Fruit fly (Drosophila melanogaster) whole organism, pupa: ENCODE measurements around the gene CG4666.

Experiments
- CG10348 ChIP-seq: fragments of 200-800 bp; sonication (Bioruptor generic); IDR thresholded peaks from 2 replicates; pipeline ENCODE4 v1.3.6; 2022; ENCODE audit warnings: missing biosample characterization, missing genetic modification characterization
- CG14655 ChIP-seq: fragments of 200-800 bp; sonication (Bioruptor generic); optimal IDR thresholded peaks from 3 replicates; lab custom pipeline; 2017; ENCODE audit warnings: mild to moderate bottlenecking, missing biosample characterization, missing genetic modification reagents, missing genetic modification characterization
- CG4496 ChIP-seq: fragments of 200-800 bp; sonication (Bioruptor generic); IDR thresholded peaks from 3 replicates; pipeline ENCODE4 v1.3.6; 2022; ENCODE audit warnings: missing biosample characterization, missing genetic modification characterization
- CG8159 ChIP-seq: fragments of 200-800 bp; sonication (Bioruptor generic); optimal IDR thresholded peaks from 3 replicates; lab custom pipeline; 2018; ENCODE audit warnings: missing biosample characterization, mild to moderate bottlenecking, missing genetic modification characterization, moderate library complexity
- CG9948 ChIP-seq: fragments of 200-800 bp; sonication (Bioruptor generic); optimal IDR thresholded peaks from 2 replicates; lab custom pipeline; 2018; ENCODE audit warnings: missing biosample characterization, mild to moderate bottlenecking, missing genetic modification characterization, moderate library complexity
- EcR ChIP-seq: fragments of 200-800 bp; sonication (Bioruptor generic); optimal IDR thresholded peaks from 3 replicates; lab custom pipeline; 2019; ENCODE audit warnings: missing biosample characterization, missing genetic modification characterization, mild to moderate bottlenecking, moderate library complexity, missing genetic modification reagents
- Ets98B ChIP-seq: fragments of 200-800 bp; sonication (Bioruptor generic); IDR thresholded peaks from 2 replicates; pipeline ENCODE4 v1.3.6; 2022; ENCODE audit warnings: missing biosample characterization, missing genetic modification characterization
- Pif1A ChIP-seq: fragments of 200-800 bp; sonication (Bioruptor generic); optimal IDR thresholded peaks from 3 replicates; lab custom pipeline; 2016; ENCODE audit warnings: missing biosample characterization, missing genetic modification characterization
- Pif1B ChIP-seq: fragments of 200-800 bp; sonication (Bioruptor generic); optimal IDR thresholded peaks from 3 replicates; lab custom pipeline; 2016; ENCODE audit warnings: missing biosample characterization, missing genetic modification characterization
- fd96Ca ChIP-seq: fragments of 200-800 bp; sonication (Bioruptor generic); IDR thresholded peaks from 3 replicates; pipeline ENCODE4 v1.3.6; 2022; ENCODE audit warnings: missing biosample characterization, missing genetic modification characterization

dm6 chrX:6094078-6094477 is 16.5 kb upstream of the CG4666 start:
- TF ChIP-seq fd96Ca (GFP tag; lab: Robert Waterston, UW) (no peak), Ets98B (GFP tag; lab: Robert Waterston, UW) (no peak), CG10348 (no peak), CG8159 (tag; lab: Kevin White, UChicago) (no peak), EcR (GFP tag; lab: Kevin White, UChicago) (no peak), Pif1B (GFP tag; lab: Kevin White, UChicago) (no peak), Pif1A (GFP tag; lab: Kevin White, UChicago) (no peak), CG4496 (no peak), CG14655 (GFP tag; lab: Kevin White, UChicago) (no peak), CG9948 (tag; lab: Kevin White, UChicago) (no peak)
